Worm (Caenorhabditis elegans) whole organism, L4 larva: Measurements from ENCODE around the gene dna-2.

Experiments used
- F26F4.8 ChIP-seq: fragments of 200-800 bp; sonication (Bioruptor generic); conservative IDR thresholded peaks from 2 replicates; pipeline ENCODE4 v1.3.6; 2022; ENCODE audit warnings: missing genetic modification characterization, missing compliant biosample characterization
- T20F7.1 ChIP-seq: fragments of 200-800 bp; sonication (Bioruptor generic); optimal IDR thresholded peaks from 2 replicates; lab custom pipeline; 2018; ENCODE audit warnings: mild to moderate bottlenecking, missing genetic modification characterization, missing compliant biosample characterization
- T26A8.4 ChIP-seq: fragments of 200-800 bp; sonication (Bioruptor generic); IDR thresholded peaks from 2 replicates; pipeline ENCODE4 v1.3.6; 2022; ENCODE audit warnings: missing genetic modification characterization, missing compliant biosample characterization
- Y48G9A.11 ChIP-seq: fragments of 200-800 bp; sonication (Bioruptor generic); IDR thresholded peaks from 2 replicates; pipeline ENCODE4 v1.3.6; 2022; ENCODE audit warnings: missing genetic modification reagents, missing genetic modification characterization, missing compliant biosample characterization
- Y5F2A.4 ChIP-seq: fragments of 200-800 bp; sonication (Bioruptor generic); optimal IDR thresholded peaks from 2 replicates; lab custom pipeline; 2018; ENCODE audit warnings: mild to moderate bottlenecking, missing genetic modification characterization, missing compliant biosample characterization
- aha-1 ChIP-seq: fragments of 150-350 bp; peaks from one replicate; lab custom pipeline; 2014; ENCODE audit warnings: missing biosample characterization, missing genetic modification characterization
- ceh-28 ChIP-seq: fragments of 150-350 bp; optimal IDR thresholded peaks from 2 replicates; lab custom pipeline; 2014; ENCODE audit warnings: missing biosample characterization, missing genetic modification reagents, missing genetic modification characterization
- ceh-32 ChIP-seq: sonication (generic microtip); optimal IDR thresholded peaks from 2 replicates; lab custom pipeline; 2016; ENCODE audit warnings: mild to moderate bottlenecking, missing genetic modification characterization, missing compliant biosample characterization; ENCODE audit not compliant: poor library complexity
- ceh-44 ChIP-seq: fragments of 200-800 bp; sonication (Bioruptor generic); IDR thresholded peaks from 2 replicates; pipeline ENCODE4 v1.3.6; 2022; ENCODE audit warnings: missing genetic modification reagents, missing genetic modification characterization, missing compliant biosample characterization
- daf-16 ChIP-seq, 3 experiments: sonication (generic microtip); optimal IDR thresholded peaks; 2 replicates each; lab custom pipeline; 2016 to 2017; ENCODE audit warnings: missing genetic modification characterization in 3 of 3, missing genetic modification reagents in 3 of 3, mild to moderate bottlenecking in 2 of 3, missing compliant biosample characterization in 2 of 3, missing biosample characterization in 1 of 3, moderate library complexity in 1 of 3
- daf-19 ChIP-seq: fragments of 200-800 bp; sonication (Bioruptor generic); conservative IDR thresholded peaks from 2 replicates; pipeline ENCODE4 v1.3.6; 2022; ENCODE audit warnings: missing genetic modification characterization, missing compliant biosample characterization
- daf-8 ChIP-seq: fragments of 200-800 bp; sonication (Bioruptor generic); IDR thresholded peaks from 2 replicates; pipeline ENCODE4 v1.3.6; 2022; ENCODE audit warnings: missing genetic modification characterization, missing compliant biosample characterization
- dmd-6 ChIP-seq: fragments of 200-800 bp; sonication (Bioruptor generic); IDR thresholded peaks from 2 replicates; pipeline ENCODE4 v1.3.6; 2022; ENCODE audit warnings: missing genetic modification reagents, missing genetic modification characterization, missing compliant biosample characterization
- dmd-8 ChIP-seq: fragments of 200-800 bp; sonication (Bioruptor generic); IDR thresholded peaks from 2 replicates; pipeline ENCODE4 v1.3.6; 2022; ENCODE audit warnings: missing genetic modification characterization, missing compliant biosample characterization
- duxl-1 ChIP-seq: sonication (generic microtip); optimal IDR thresholded peaks from 2 replicates; lab custom pipeline; 2016; ENCODE audit warnings: mild to moderate bottlenecking, missing genetic modification characterization, moderate library complexity, missing compliant biosample characterization; ENCODE audit not compliant: poor library complexity
- egl-27 ChIP-seq: sonication (generic microtip); optimal IDR thresholded peaks from 3 replicates; lab custom pipeline; 2017; ENCODE audit warnings: missing biosample characterization, missing genetic modification reagents, missing genetic modification characterization
- egl-43 ChIP-seq: fragments of 200-800 bp; sonication (Bioruptor generic); IDR thresholded peaks from 2 replicates; pipeline ENCODE4 v1.3.6; 2022; ENCODE audit warnings: missing genetic modification reagents, missing genetic modification characterization, missing compliant biosample characterization
- gei-8 ChIP-seq: fragments of 200-800 bp; sonication (Bioruptor generic); optimal IDR thresholded peaks from 2 replicates; lab custom pipeline; 2018; ENCODE audit warnings: mild to moderate bottlenecking, missing genetic modification characterization, missing compliant biosample characterization
- hmg-1.1 ChIP-seq: fragments of 200-800 bp; sonication (Bioruptor generic); IDR thresholded peaks from 2 replicates; pipeline ENCODE4 v1.3.6; 2022; ENCODE audit warnings: missing genetic modification reagents, missing genetic modification characterization, missing compliant biosample characterization
- jun-1 ChIP-seq: fragments of 150-350 bp; optimal IDR thresholded peaks from 2 replicates; lab custom pipeline; 2014; ENCODE audit warnings: missing biosample characterization, missing genetic modification reagents, missing genetic modification characterization
- lim-7 ChIP-seq: fragments of 200-800 bp; sonication (Bioruptor generic); IDR thresholded peaks from 2 replicates; pipeline ENCODE4 v1.3.6; 2022; ENCODE audit warnings: missing genetic modification characterization, missing compliant biosample characterization
- lin-13 ChIP-seq: fragments of 150-350 bp; optimal IDR thresholded peaks from 2 replicates; lab custom pipeline; 2014; ENCODE audit warnings: missing biosample characterization, missing genetic modification reagents, missing genetic modification characterization
- lin-29 ChIP-seq: fragments of 200-800 bp; sonication (Bioruptor generic); IDR thresholded peaks from 2 replicates; pipeline ENCODE4 v1.3.6; 2022; ENCODE audit warnings: missing genetic modification reagents, missing genetic modification characterization, missing compliant biosample characterization
- lin-38 ChIP-seq: fragments of 200-800 bp; sonication (Bioruptor generic); IDR thresholded peaks from 2 replicates; pipeline ENCODE4 v1.3.6; 2022; ENCODE audit warnings: missing genetic modification reagents, missing genetic modification characterization, missing compliant biosample characterization
- lsy-2 ChIP-seq, 2 experiments: fragments of 150-350 bp in 1 of 2; sonication (generic microtip) in 1 of 2; optimal IDR thresholded peaks; 2 replicates each; lab custom pipeline; 2014 to 2017; ENCODE audit warnings: missing biosample characterization in 2 of 2, missing genetic modification characterization in 2 of 2
- madf-5 ChIP-seq, 2 experiments: fragments of 200-800 bp; sonication (Bioruptor generic); IDR thresholded peaks; 2 replicates each; pipeline ENCODE4 v1.3.6; 2022; ENCODE audit warnings: missing compliant biosample characterization in 2 of 2, missing genetic modification characterization in 2 of 2
- madf-9 ChIP-seq: fragments of 200-800 bp; sonication (Bioruptor generic); conservative IDR thresholded peaks from 2 replicates; pipeline ENCODE4 v1.3.6; 2022; ENCODE audit warnings: missing genetic modification reagents, missing genetic modification characterization, missing compliant biosample characterization
- nhr-10 ChIP-seq: fragments of 150-350 bp; optimal IDR thresholded peaks from 2 replicates; lab custom pipeline; 2014; ENCODE audit warnings: missing biosample characterization, missing genetic modification characterization
- nhr-111 ChIP-seq: fragments of 200-800 bp; sonication (Bioruptor generic); optimal IDR thresholded peaks from 2 replicates; lab custom pipeline; 2018; ENCODE audit warnings: mild to moderate bottlenecking, missing genetic modification characterization, missing compliant biosample characterization
- nhr-25 ChIP-seq: sonication (generic microtip); optimal IDR thresholded peaks from 2 replicates; lab custom pipeline; 2017; ENCODE audit warnings: missing genetic modification characterization, mild to moderate bottlenecking, missing compliant biosample characterization, antibody characterized with exemption, moderate library complexity, borderline replicate concordance; ENCODE audit not compliant: insufficient read depth
- nhr-41 ChIP-seq: fragments of 200-800 bp; sonication (Bioruptor generic); IDR thresholded peaks from 2 replicates; pipeline ENCODE4 v1.3.6; 2022; ENCODE audit warnings: missing genetic modification reagents, missing genetic modification characterization, missing compliant biosample characterization
- nhr-42 ChIP-seq: fragments of 200-800 bp; sonication (Bioruptor generic); IDR thresholded peaks from 2 replicates; pipeline ENCODE4 v1.3.6; 2022; ENCODE audit warnings: missing genetic modification characterization, missing compliant biosample characterization
- nhr-6 ChIP-seq: fragments of 150-350 bp; optimal IDR thresholded peaks from 2 replicates; lab custom pipeline; 2014; ENCODE audit warnings: missing biosample characterization, missing genetic modification characterization
- nhr-77 ChIP-seq: fragments of 150-350 bp; optimal IDR thresholded peaks from 2 replicates; lab custom pipeline; 2014; ENCODE audit warnings: missing biosample characterization, missing genetic modification characterization
- php-3 ChIP-seq: fragments of 200-800 bp; sonication (Bioruptor generic); IDR thresholded peaks from 2 replicates; pipeline ENCODE4 v1.3.6; 2022; ENCODE audit warnings: missing genetic modification reagents, missing genetic modification characterization, missing compliant biosample characterization
- saeg-2 ChIP-seq: fragments of 200-800 bp; sonication (Bioruptor generic); IDR thresholded peaks from 2 replicates; pipeline ENCODE4 v1.3.6; 2022; ENCODE audit warnings: missing genetic modification reagents, missing genetic modification characterization, missing compliant biosample characterization
- set-16 ChIP-seq: fragments of 200-800 bp; sonication (Bioruptor generic); IDR thresholded peaks from 2 replicates; pipeline ENCODE4 v1.3.6; 2022; ENCODE audit warnings: missing genetic modification reagents, missing genetic modification characterization, missing compliant biosample characterization
- snpc-1.2 ChIP-seq: fragments of 200-800 bp; sonication (Bioruptor generic); IDR thresholded peaks from 2 replicates; pipeline ENCODE4 v1.3.6; 2022; ENCODE audit warnings: missing genetic modification reagents, missing genetic modification characterization, missing compliant biosample characterization
- snpc-4 ChIP-seq: fragments of 150-350 bp; optimal IDR thresholded peaks from 2 replicates; lab custom pipeline; 2014; ENCODE audit warnings: missing biosample characterization, missing genetic modification characterization
- spr-3 ChIP-seq: fragments of 200-800 bp; sonication (Bioruptor generic); optimal IDR thresholded peaks from 2 replicates; lab custom pipeline; 2018; ENCODE audit warnings: mild to moderate bottlenecking, missing genetic modification characterization, missing compliant biosample characterization
- tra-1 ChIP-seq: fragments of 200-800 bp; sonication (Bioruptor generic); IDR thresholded peaks from 2 replicates; pipeline ENCODE4 v1.3.6; 2022; ENCODE audit warnings: missing genetic modification reagents, missing genetic modification characterization, missing compliant biosample characterization
- unc-39 ChIP-seq: sonication (generic microtip); optimal IDR thresholded peaks from 2 replicates; lab custom pipeline; 2017; ENCODE audit warnings: missing biosample characterization, missing genetic modification characterization
- vab-7 ChIP-seq: fragments of 200-800 bp; sonication (Bioruptor generic); IDR thresholded peaks from 2 replicates; pipeline ENCODE4 v1.3.6; 2022; ENCODE audit warnings: missing genetic modification reagents, missing genetic modification characterization, missing compliant biosample characterization
- zag-1 ChIP-seq: fragments of 150-350 bp; optimal IDR thresholded peaks from 2 replicates; lab custom pipeline; 2014; ENCODE audit warnings: missing biosample characterization, missing genetic modification characterization
- zfp-2 ChIP-seq: sonication (generic microtip); optimal IDR thresholded peaks from 2 replicates; lab custom pipeline; 2016; ENCODE audit warnings: mild to moderate bottlenecking, missing genetic modification characterization, missing compliant biosample characterization
- zip-11 ChIP-seq: fragments of 200-800 bp; sonication (Bioruptor generic); IDR thresholded peaks from 2 replicates; pipeline ENCODE4 v1.3.6; 2022; ENCODE audit warnings: missing genetic modification characterization, missing compliant biosample characterization
- ztf-11 ChIP-seq: fragments of 150-350 bp; optimal IDR thresholded peaks from 2 replicates; lab custom pipeline; 2014; ENCODE audit warnings: missing biosample characterization, missing genetic modification characterization

Gene dna-2

ce11 chrII:11756684-11757107 is 21.5 kb upstream of the dna-2 start (continued):
- TF ChIP-seq zag-1 (no peak), ceh-32 (tag; lab: Kevin White, UChicago) (peak; percentile 51), ceh-28 (tag; lab: Kevin White, UChicago) (no peak), aha-1 (tag; lab: Kevin White, UChicago) (peak; percentile 99), daf-19 (GFP tag; lab: Robert Waterston, UW) (peak; percentile 95; the same call in 1 of the 2 replicates), lin-38 (peak; percentile 76), vab-7 (GFP tag; lab: Robert Waterston, UW) (peak; percentile 60; the same call in 1 of the 2 replicates), unc-39 (tag; lab: Kevin White, UChicago) (no peak), ztf-11 (no peak), nhr-41 (GFP tag; lab: Robert Waterston, UW) (peak; percentile 89), saeg-2 (GFP tag; lab: Robert Waterston, UW) (peak; percentile 80; the same call in 1 of the 2 replicates), php-3 (peak; percentile 80), ceh-44 (GFP tag; lab: Robert Waterston, UW) (peak; percentile 65), lsy-2 (tag; optimal IDR thresholded peaks at IDR 0.05; lab: Kevin White, UChicago) (peak in 1 of 2 experiments; percentile 89), snpc-1.2 (GFP tag; lab: Robert Waterston, UW) (peak; percentile 81), nhr-25 (tag; lab: Kevin White, UChicago) (no peak), nhr-42 (GFP tag; lab: Robert Waterston, UW) (peak; percentile 76; the same call in 1 of the 2 replicates), nhr-6 (peak; percentile 48), egl-27 (tag; lab: Kevin White, UChicago) (no peak), snpc-4 (tag; lab: Kevin White, UChicago) (no peak), hmg-1.1 (peak; percentile 79), lim-7 (GFP tag; lab: Robert Waterston, UW) (peak; percentile 89)

ce11 chrII:11759277-11759676 is 19.0 kb upstream of the dna-2 start, which contains the start of the genes F44E5.4 and F44E5.5:
F44E5.4 (minus strand) TSS chrII:11759311.
F44E5.5 (plus strand) TSS chrII:11759662.
- TF ChIP-seq lin-38, result peak; percentile 91
- TF ChIP-seq hmg-1.1, result peak; percentile 99
- TF ChIP-seq T26A8.4 (GFP tag; lab: Robert Waterston, UW), result peak; percentile 99
- TF ChIP-seq nhr-42 (GFP tag; lab: Robert Waterston, UW), result peak; percentile 97
- peak; percentile 100 for TF ChIP-seq lin-29 (GFP tag; lab: Robert Waterston, UW)
- TF ChIP-seq Y48G9A.11 (GFP tag; lab: Robert Waterston, UW), result peak; percentile 95
- TF ChIP-seq daf-8 (GFP tag; lab: Robert Waterston, UW), result peak; percentile 100
- peak; percentile 58 for TF ChIP-seq duxl-1
- peak; percentile 97 for TF ChIP-seq nhr-111 (GFP tag; lab: Kevin White, UChicago)
- TF ChIP-seq F26F4.8 (GFP tag; lab: Robert Waterston, UW), result peak; percentile 83; the same call in 1 of the 2 replicates
- TF ChIP-seq Y5F2A.4, result peak; percentile 89
- peak; percentile 40 for TF ChIP-seq nhr-77
- peak; percentile 42 for TF ChIP-seq ceh-32 (tag; lab: Kevin White, UChicago)
- peak; percentile 51 for TF ChIP-seq zfp-2
- peak; percentile 99 for TF ChIP-seq madf-5 (GFP tag; IDR thresholded peaks at IDR 0.05; lab: Robert Waterston, UW)
- peak; percentile 64 for TF ChIP-seq lin-13 (GFP tag; lab: Kevin White, UChicago)
- peak; percentile 39 to 97 for TF ChIP-seq daf-16 (GFP tag; optimal IDR thresholded peaks at IDR 0.05; lab: Kevin White, UChicago)
- TF ChIP-seq daf-16 (tag; optimal IDR thresholded peaks at IDR 0.05; lab: Kevin White, UChicago), result peak; percentile 58
- TF ChIP-seq unc-39 (tag; lab: Kevin White, UChicago), result peak; percentile 79
- TF ChIP-seq T20F7.1 (GFP tag; lab: Kevin White, UChicago), result peak; percentile 81
- peak; percentile 95 for TF ChIP-seq zip-11 (GFP tag; lab: Robert Waterston, UW)
- TF ChIP-seq gei-8, result peak; percentile 96
- TF ChIP-seq dmd-8 (GFP tag; lab: Robert Waterston, UW), result peak; percentile 91
- TF ChIP-seq dmd-6 (GFP tag; lab: Robert Waterston, UW), result peak; percentile 99
- TF ChIP-seq madf-9, result peak; percentile 96
- TF ChIP-seq spr-3, result peak; percentile 95
- TF ChIP-seq ceh-44 (GFP tag; lab: Robert Waterston, UW), result peak; percentile 95
- TF ChIP-seq nhr-10, result peak; percentile 82
- TF ChIP-seq jun-1 (tag; lab: Kevin White, UChicago), result peak; percentile 84
- TF ChIP-seq set-16 (GFP tag; lab: Robert Waterston, UW), result peak; percentile 99
- TF ChIP-seq tra-1 (GFP tag; lab: Robert Waterston, UW), result peak; percentile 100
- peak; percentile 100 for TF ChIP-seq egl-43 (GFP tag; lab: Robert Waterston, UW)
- peak; percentile 100 for TF ChIP-seq saeg-2 (GFP tag; lab: Robert Waterston, UW)
- TF ChIP-seq nhr-25 (tag; lab: Kevin White, UChicago), result peak; percentile 68
